Fruit fly (Drosophila melanogaster): ENCODE measurements around the gene Pbp95.

Gene Pbp95

DNA sequence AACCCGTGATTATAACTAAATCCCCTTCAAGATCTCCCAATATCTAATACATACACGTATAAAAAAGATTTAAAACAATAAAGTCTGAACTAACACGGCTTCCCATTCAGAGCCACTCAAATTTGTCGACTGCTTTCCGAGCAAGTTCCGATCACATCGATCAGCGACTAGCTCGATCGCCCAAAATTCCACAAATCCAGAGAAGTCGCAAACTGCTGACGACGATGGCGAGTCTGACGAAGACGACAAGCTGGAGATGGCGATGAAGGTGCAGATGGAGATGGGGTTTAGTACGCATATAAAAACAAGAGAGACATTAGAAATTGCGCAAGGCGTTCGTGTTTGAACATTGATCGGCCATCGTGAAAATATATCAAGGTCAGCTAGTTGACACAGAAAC is 14.8 kb upstream of the Pbp95 start:
- TF ChIP-seq CG33017 (tag; optimal IDR thresholded peaks at IDR 0.05) (no peak), Clk (GFP tag; optimal IDR thresholded peaks at IDR 0.05) (no peak), pad (GFP tag; optimal IDR thresholded peaks at IDR 0.05) (no peak), kay (GFP tag; ENCODE audit: borderline replicate concordance) (no peak), Mnt (GFP tag; optimal IDR thresholded peaks at IDR 0.05) (no peak), CG7101 (tag; optimal IDR thresholded peaks at IDR 0.05) (no peak), CG11617 (GFP tag; optimal IDR thresholded peaks at IDR 0.05) (no peak), CG5204 (GFP tag; optimal IDR thresholded peaks at IDR 0.05) (no peak), bab1 (GFP tag; optimal IDR thresholded peaks at IDR 0.05) (no peak), Crg-1 (GFP tag; optimal IDR thresholded peaks at IDR 0.05) (no peak), ovo (GFP tag; optimal IDR thresholded peaks at IDR 0.05) (no peak), cnc (optimal IDR thresholded peaks at IDR 0.05) (no peak), CG7045 (GFP tag; optimal IDR thresholded peaks at IDR 0.05) (no peak), toe (GFP tag; optimal IDR thresholded peaks at IDR 0.05) (no peak)

DNA sequence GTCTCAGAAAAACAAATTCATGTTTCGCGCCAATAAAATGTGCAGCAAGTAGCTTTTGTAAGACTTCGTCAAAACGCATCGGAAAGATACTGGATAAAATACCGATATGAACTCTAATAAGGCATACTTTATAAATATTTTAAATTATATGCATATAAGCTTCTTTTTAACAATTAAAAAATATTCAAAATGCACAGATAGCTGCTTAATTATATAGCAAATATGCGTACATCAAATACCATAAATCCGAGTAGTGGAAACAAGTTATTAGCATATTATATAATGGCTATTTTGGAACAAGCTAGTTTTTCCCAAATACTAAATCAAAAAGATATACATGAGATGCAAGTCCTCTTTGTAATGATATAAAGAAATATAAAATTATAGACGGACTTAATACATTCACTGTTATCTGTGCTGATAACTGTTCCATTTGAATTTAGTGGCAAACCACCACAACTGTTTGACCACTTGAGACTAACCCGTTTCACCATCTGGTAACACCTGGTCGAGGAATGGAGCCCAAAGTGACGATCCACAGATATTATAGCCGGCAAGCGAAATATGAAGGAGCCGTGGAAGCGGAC is 14.0 kb upstream of the Pbp95 start, which contains the start of gene PIG-H:
Gene PIG-H, plus strand, starts transcription at position 303 of the 587 bp plus-strand sequence.
- TF ChIP-seq cic (GFP tag; optimal IDR thresholded peaks at IDR 0.05): no peak
- no peak for TF ChIP-seq CG11617 (GFP tag; optimal IDR thresholded peaks at IDR 0.05)
- no peak for TF ChIP-seq CG7045 (GFP tag; optimal IDR thresholded peaks at IDR 0.05)
- no peak for TF ChIP-seq tj (GFP tag; optimal IDR thresholded peaks at IDR 0.05)
- TF ChIP-seq CG5204 (GFP tag; optimal IDR thresholded peaks at IDR 0.05): peak; percentile 11
- TF ChIP-seq CG12768 (GFP tag; optimal IDR thresholded peaks at IDR 0.05): peak; percentile 5
- no peak for TF ChIP-seq CG33017 (tag; optimal IDR thresholded peaks at IDR 0.05)
- TF ChIP-seq toe (GFP tag; optimal IDR thresholded peaks at IDR 0.05): peak; percentile 8
- TF ChIP-seq ovo (GFP tag; optimal IDR thresholded peaks at IDR 0.05): no peak
- no peak for TF ChIP-seq bab1 (GFP tag; optimal IDR thresholded peaks at IDR 0.05)
- peak; percentile 22 for TF ChIP-seq kay (GFP tag; ENCODE audit: borderline replicate concordance)
- TF ChIP-seq CG14711 (tag; optimal IDR thresholded peaks at IDR 0.05): peak; percentile 23

DNA sequence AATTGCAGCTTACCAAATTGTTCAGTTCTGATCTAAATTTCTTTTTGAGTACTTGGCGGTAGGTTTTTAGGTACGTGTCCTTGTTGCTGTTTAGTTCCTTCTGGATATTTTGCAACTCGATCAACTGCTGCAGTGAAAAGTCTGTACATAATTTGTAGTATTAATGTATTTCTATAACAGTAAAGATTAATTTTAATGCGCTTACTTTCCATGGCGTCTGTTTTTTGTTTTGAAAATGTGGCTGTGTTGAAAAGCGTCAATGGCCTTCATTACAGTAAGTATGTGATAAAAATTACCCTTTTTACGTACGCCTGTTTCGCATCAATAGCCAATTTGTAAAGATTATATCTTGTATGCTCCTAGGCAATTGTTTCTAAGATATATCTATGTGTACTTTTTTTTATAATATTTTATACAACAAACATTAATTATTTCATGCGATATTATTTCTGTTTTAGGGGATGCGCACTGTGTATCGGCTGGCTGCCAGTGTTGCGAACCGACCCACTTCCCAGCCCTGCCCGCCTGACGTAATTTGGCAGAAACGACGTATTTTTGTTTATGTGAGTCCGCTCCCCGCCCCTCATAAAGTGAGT is 12.4 kb upstream of the Pbp95 start, which contains the start of the genes Kmn2 and CG2698:
Gene Kmn2, minus strand, starts transcription at position 236 of the 596 bp plus-strand sequence.
Gene CG2698, plus strand, starts transcription at position 489 of the 596 bp plus-strand sequence.
- TF ChIP-seq Hr96 (GFP tag; optimal IDR thresholded peaks at IDR 0.05) (no peak), Mnt (GFP tag; optimal IDR thresholded peaks at IDR 0.05) (peak; percentile 88), CG11617 (GFP tag; optimal IDR thresholded peaks at IDR 0.05) (peak; percentile 94), CG5204 (GFP tag; optimal IDR thresholded peaks at IDR 0.05) (peak; percentile 92), cnc (optimal IDR thresholded peaks at IDR 0.05) (no peak), tj (GFP tag; optimal IDR thresholded peaks at IDR 0.05) (peak; percentile 74), Clk (GFP tag; optimal IDR thresholded peaks at IDR 0.05) (peak; percentile 80), kay (GFP tag; ENCODE audit: borderline replicate concordance) (peak; percentile 91), Crg-1 (GFP tag; optimal IDR thresholded peaks at IDR 0.05) (peak; percentile 97), pad (GFP tag; optimal IDR thresholded peaks at IDR 0.05) (peak; percentile 90), CG7045 (GFP tag; optimal IDR thresholded peaks at IDR 0.05) (peak; percentile 96), CG14711 (tag; optimal IDR thresholded peaks at IDR 0.05) (peak; percentile 90), toe (GFP tag; optimal IDR thresholded peaks at IDR 0.05) (peak; percentile 88), bab1 (GFP tag; optimal IDR thresholded peaks at IDR 0.05) (peak; percentile 90), ovo (GFP tag; optimal IDR thresholded peaks at IDR 0.05) (peak; percentile 93), CG33017 (tag; optimal IDR thresholded peaks at IDR 0.05) (peak; percentile 95), CG12768 (GFP tag; optimal IDR thresholded peaks at IDR 0.05) (peak; percentile 98), CG7101 (tag; optimal IDR thresholded peaks at IDR 0.05) (peak; percentile 97), CG1620 (GFP tag; optimal IDR thresholded peaks at IDR 0.05) (peak; percentile 93), cic (GFP tag; optimal IDR thresholded peaks at IDR 0.05) (peak; percentile 82)

DNA sequence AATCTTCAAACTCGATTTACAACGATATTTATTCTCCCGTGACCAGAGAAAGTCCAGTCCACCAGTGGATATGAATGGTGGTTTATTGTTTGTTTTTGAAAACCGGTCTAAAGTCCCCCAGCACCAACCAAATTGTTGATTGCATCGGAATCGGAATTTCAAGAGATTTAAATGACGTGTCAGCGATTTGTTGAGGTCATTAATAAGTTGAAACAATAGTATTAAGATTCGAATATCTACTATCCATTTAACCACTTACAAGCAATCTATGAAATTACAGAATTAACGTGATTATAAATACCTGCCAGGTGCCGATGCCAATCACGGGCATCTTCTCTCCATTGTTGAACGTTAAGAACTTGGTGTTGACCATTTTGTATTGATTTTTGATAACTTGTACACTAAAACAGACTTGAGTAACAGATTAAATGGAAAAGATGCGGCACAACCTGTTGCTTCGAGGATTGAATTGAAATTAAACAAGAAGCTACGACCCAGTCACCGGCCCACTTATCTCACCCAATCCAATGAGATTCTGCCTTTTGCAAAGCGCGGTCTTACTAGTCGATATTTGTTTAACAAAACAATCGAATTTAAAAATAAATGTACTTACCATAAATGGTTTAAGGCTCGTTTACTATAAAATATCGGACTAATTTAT is 5.9 kb upstream of the Pbp95 start, which contains the start of gene CG2767:
Gene CG2767, minus strand, starts transcription at position 516 of the 661 bp plus-strand sequence.
- TF ChIP-seq tj (GFP tag; optimal IDR thresholded peaks at IDR 0.05) (peak; percentile 64), Clk (GFP tag; optimal IDR thresholded peaks at IDR 0.05) (no peak), CG12768 (GFP tag; optimal IDR thresholded peaks at IDR 0.05) (peak; percentile 17), bab1 (GFP tag; optimal IDR thresholded peaks at IDR 0.05) (peak; percentile 13), CG33017 (tag; optimal IDR thresholded peaks at IDR 0.05) (peak; percentile 18)

DNA sequence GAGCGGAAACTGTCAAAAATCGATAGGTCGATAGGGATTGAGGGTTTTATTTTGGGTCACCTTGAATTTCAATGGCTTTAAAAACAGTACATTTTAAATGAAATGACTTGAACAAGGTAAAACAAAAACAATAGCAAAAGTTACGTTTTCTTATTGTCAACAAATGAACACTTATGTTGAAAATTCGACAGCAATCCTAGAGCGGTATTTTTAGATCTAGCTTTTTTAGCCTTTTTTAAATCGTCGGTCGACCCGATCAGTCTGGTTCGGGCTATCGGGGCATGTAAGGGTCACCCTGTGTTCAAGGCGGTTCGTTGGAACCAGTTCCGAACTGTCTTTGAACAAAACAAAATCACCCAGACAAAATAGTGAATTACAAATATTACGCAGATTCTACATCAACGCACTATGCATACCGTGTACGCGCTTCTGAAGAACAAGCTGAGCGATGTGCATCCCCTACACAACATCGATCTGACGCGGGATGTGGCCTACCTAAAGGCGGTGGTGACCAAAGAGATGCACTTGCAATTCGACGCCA is 4.4 kb upstream of the Pbp95 start, which contains the start of the genes CG11052 and CG3223:
Gene CG11052, minus strand, starts transcription at position 218 of the 541 bp plus-strand sequence.
Gene CG3223, plus strand, starts transcription at position 321 of the 541 bp plus-strand sequence.
- TF ChIP-seq bab1 (GFP tag; optimal IDR thresholded peaks at IDR 0.05): peak; percentile 45
- no peak for TF ChIP-seq Crg-1 (GFP tag; optimal IDR thresholded peaks at IDR 0.05)
- TF ChIP-seq CG14711 (tag; optimal IDR thresholded peaks at IDR 0.05): peak; percentile 67

DNA sequence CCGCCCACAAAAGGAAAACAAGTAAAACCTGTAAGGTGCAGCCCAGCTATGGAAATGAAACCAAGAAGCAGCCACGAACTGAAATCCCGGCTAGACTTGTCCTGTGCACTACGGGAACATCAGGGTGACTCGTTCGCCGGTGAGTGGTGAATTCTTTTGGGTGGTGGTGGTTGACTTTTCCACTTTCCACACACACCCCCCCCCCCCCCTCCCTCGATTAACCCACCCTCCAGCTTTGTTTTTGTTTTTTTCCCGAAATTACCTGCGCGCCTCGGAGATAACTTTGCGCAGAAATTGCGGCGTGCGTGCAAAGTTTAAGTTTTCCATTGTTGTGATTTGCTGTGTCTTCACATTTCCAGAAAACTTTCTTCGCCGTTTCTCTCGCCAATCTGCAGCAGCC is 12.9 kb downstream of the Pbp95 start:
- no peak for TF ChIP-seq Clk (GFP tag; optimal IDR thresholded peaks at IDR 0.05)

All from whole organism, adult.